Worm (Caenorhabditis elegans): ENCODE results near the gene lnkn-1.
A peak's percentile ranks its signal among the peaks of the same experiment; 100 is the strongest.

Gene lnkn-1

DNA sequence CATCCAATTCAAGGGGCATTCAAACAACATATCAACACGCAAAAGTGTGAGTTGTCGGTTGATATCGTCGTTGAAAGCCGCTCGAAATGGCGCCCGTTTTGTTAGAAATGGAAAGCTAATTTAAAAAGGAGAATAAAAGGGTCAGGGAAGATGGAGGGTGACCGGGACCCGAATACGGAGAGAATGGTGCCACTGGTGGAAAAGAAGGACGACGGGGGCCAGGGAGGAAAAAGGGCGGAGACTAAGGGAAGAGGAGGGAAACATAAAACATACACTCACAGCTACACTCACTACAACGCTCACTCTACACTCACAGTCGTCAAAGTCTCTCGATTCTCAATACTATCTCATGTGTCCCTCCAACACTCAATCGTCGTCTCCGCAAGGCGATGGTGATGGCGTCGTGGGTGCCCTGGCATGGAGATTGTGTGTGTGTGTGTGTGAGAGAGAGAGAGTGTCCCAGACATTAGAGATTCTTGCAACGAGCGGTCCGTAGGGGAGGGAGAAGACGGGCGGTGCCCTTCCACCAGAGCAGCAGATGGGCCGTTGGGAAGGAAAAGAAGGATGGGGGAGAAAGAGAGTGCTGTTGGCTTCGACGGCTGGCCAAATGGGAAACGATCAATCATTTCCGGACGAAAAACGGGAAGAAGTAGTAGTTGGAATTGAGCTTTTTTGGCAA lies 15.9 kb upstream of the lnkn-1 start:
- peak; percentile 92 for TF ChIP-seq mab-5 (tag; optimal IDR thresholded peaks at IDR 0.05)
- no peak for TF ChIP-seq gmeb-1 (tag; optimal IDR thresholded peaks at IDR 0.05)
- no peak for TF ChIP-seq nhr-23 (tag; optimal IDR thresholded peaks at IDR 0.05)
- no peak for TF ChIP-seq ceh-82 (tag; optimal IDR thresholded peaks at IDR 0.05)
- TF ChIP-seq nhr-25 (tag; optimal IDR thresholded peaks at IDR 0.05), result peak; percentile 61
- peak; percentile 73 for TF ChIP-seq nhr-6 (tag; optimal IDR thresholded peaks at IDR 0.05)
- TF ChIP-seq ama-1 (optimal IDR thresholded peaks at IDR 0.05), result peak; percentile 92
- peak; percentile 91 for TF ChIP-seq sem-4 (tag; optimal IDR thresholded peaks at IDR 0.05)
- TF ChIP-seq aly-2 (tag; optimal IDR thresholded peaks at IDR 0.05), result no peak
- peak; percentile 20 for TF ChIP-seq nhr-21 (tag; optimal IDR thresholded peaks at IDR 0.05)
- peak; percentile 11 for TF ChIP-seq blmp-1 (tag; optimal IDR thresholded peaks at IDR 0.05; ENCODE audit: insufficient read depth)
- TF ChIP-seq sma-3 (GFP tag; optimal IDR thresholded peaks at IDR 0.05), result no peak
- peak; percentile 76 for TF ChIP-seq sma-9 (GFP tag; optimal IDR thresholded peaks at IDR 0.05)
- no peak for TF ChIP-seq sma-9 (tag; optimal IDR thresholded peaks at IDR 0.05)
- TF ChIP-seq R02D3.7 (tag; optimal IDR thresholded peaks at IDR 0.05), result no peak
- TF ChIP-seq F13H6.1 (tag; optimal IDR thresholded peaks at IDR 0.05), result peak; percentile 94
- peak; percentile 20 for TF ChIP-seq Y55F3AM.14 (GFP tag; optimal IDR thresholded peaks at IDR 0.05)
- TF ChIP-seq nhr-237 (tag; optimal IDR thresholded peaks at IDR 0.05), result no peak
- TF ChIP-seq ztf-1 (GFP tag; conservative IDR thresholded peaks at IDR 0.05), result no peak
- no peak for TF ChIP-seq nhr-10 (tag; optimal IDR thresholded peaks at IDR 0.05)
- peak; percentile 95 for TF ChIP-seq lin-39 (tag; optimal IDR thresholded peaks at IDR 0.05)
- TF ChIP-seq unc-55 (GFP tag; optimal IDR thresholded peaks at IDR 0.05), result peak; percentile 87
- TF ChIP-seq unc-62 (GFP tag; optimal IDR thresholded peaks at IDR 0.05), result no peak
- peak; percentile 95 for TF ChIP-seq zag-1 (tag; optimal IDR thresholded peaks at IDR 0.05)
- no peak for TF ChIP-seq nhr-11 (tag; optimal IDR thresholded peaks at IDR 0.05)
- peak; percentile 53 for TF ChIP-seq fos-1 (tag; optimal IDR thresholded peaks at IDR 0.05)
- peak; percentile 70 to 86 for TF ChIP-seq lsy-2 (tag; optimal IDR thresholded peaks at IDR 0.05)
- no peak for TF ChIP-seq snpc-4 (tag; optimal IDR thresholded peaks at IDR 0.05)
- peak; percentile 68 for TF ChIP-seq crh-2 (tag; optimal IDR thresholded peaks at IDR 0.05)
- peak; percentile 90 for TF ChIP-seq C34F6.9 (tag; optimal IDR thresholded peaks at IDR 0.05)
- TF ChIP-seq ztf-4 (tag; optimal IDR thresholded peaks at IDR 0.05), result peak; percentile 59
- peak; percentile 68 for TF ChIP-seq lin-11 (tag; optimal IDR thresholded peaks at IDR 0.05)
- peak; percentile 78 for TF ChIP-seq ceh-16 (tag; optimal IDR thresholded peaks at IDR 0.05)
- peak; percentile 76 for TF ChIP-seq lin-13 (GFP tag; optimal IDR thresholded peaks at IDR 0.05)
- no peak for TF ChIP-seq elt-3 (tag; optimal IDR thresholded peaks at IDR 0.05)
- TF ChIP-seq mbf-1 (tag; optimal IDR thresholded peaks at IDR 0.05), result no peak
- TF ChIP-seq skn-1 (tag; optimal IDR thresholded peaks at IDR 0.05), result no peak
- no peak for TF ChIP-seq ztf-11 (tag; optimal IDR thresholded peaks at IDR 0.05)
- no peak for TF ChIP-seq unc-39 (tag; optimal IDR thresholded peaks at IDR 0.05)
- no peak for TF ChIP-seq alr-1 (tag; optimal IDR thresholded peaks at IDR 0.05)
- no peak for TF ChIP-seq elt-1 (tag; optimal IDR thresholded peaks at IDR 0.05)
- peak; percentile 4 to 72 for TF ChIP-seq mdl-1 (tag; optimal IDR thresholded peaks at IDR 0.05)
- no peak for TF ChIP-seq nhr-77 (tag; optimal IDR thresholded peaks at IDR 0.05)
- no peak for TF ChIP-seq ZK546.5 (tag; optimal IDR thresholded peaks at IDR 0.05)
- TF ChIP-seq nhr-129 (tag; optimal IDR thresholded peaks at IDR 0.05), result peak; percentile 95
- no peak for TF ChIP-seq nhr-12 (tag; optimal IDR thresholded peaks at IDR 0.05)
- TF ChIP-seq egl-27 (tag; optimal IDR thresholded peaks at IDR 0.05), result peak; percentile 41
- no peak for TF ChIP-seq dmd-4 (tag; optimal IDR thresholded peaks at IDR 0.05)
